Fruit fly (Drosophila melanogaster) whole organism, embryonic: ENCODE results near the gene Bet3.
A peak's percentile ranks its signal among the peaks of the same experiment; 100 is the strongest.

Source experiments
- CG10267 ChIP-seq: fragments of 200-800 bp; sonication (Bioruptor generic); optimal IDR thresholded peaks from 2 replicates; lab custom pipeline; 2018; ENCODE audit warnings: missing biosample characterization, mild to moderate bottlenecking, missing genetic modification characterization, moderate library complexity
- CG10959 ChIP-seq: fragments of 200-800 bp; sonication (Bioruptor generic); IDR thresholded peaks from 2 replicates; pipeline ENCODE4 v1.3.6; 2022; ENCODE audit warnings: missing biosample characterization, missing genetic modification characterization
- CG11085 ChIP-seq: fragments of 200-800 bp; sonication (Bioruptor generic); IDR thresholded peaks from 2 replicates; pipeline ENCODE4 v1.3.6; 2022; ENCODE audit warnings: missing biosample characterization, missing genetic modification characterization
- CG11456 ChIP-seq: fragments of 200-800 bp; sonication (Bioruptor generic); IDR thresholded peaks from 3 replicates; pipeline ENCODE4 v1.3.6; 2022; ENCODE audit warnings: missing biosample characterization, missing genetic modification characterization
- CG14667 ChIP-seq: fragments of 200-800 bp; sonication (Bioruptor generic); IDR thresholded peaks from 2 replicates; pipeline ENCODE4 v1.3.6; 2022; ENCODE audit warnings: missing biosample characterization, missing genetic modification characterization
- CG14710 ChIP-seq: fragments of 200-800 bp; sonication (Bioruptor generic); optimal IDR thresholded peaks from 3 replicates; lab custom pipeline; 2019; ENCODE audit warnings: missing biosample characterization, mild to moderate bottlenecking, missing genetic modification characterization, moderate library complexity
- CG15011 ChIP-seq: fragments of 200-800 bp; sonication (Bioruptor generic); optimal IDR thresholded peaks from 3 replicates; lab custom pipeline; 2018; ENCODE audit warnings: missing biosample characterization, mild to moderate bottlenecking, missing genetic modification characterization
- CG15696 ChIP-seq: fragments of 200-800 bp; sonication (Bioruptor generic); optimal IDR thresholded peaks from 2 replicates; lab custom pipeline; 2019; ENCODE audit warnings: missing biosample characterization, mild to moderate bottlenecking, missing genetic modification characterization, moderate library complexity
- CG1602 ChIP-seq: fragments of 200-800 bp; sonication (Bioruptor generic); optimal IDR thresholded peaks from 3 replicates; lab custom pipeline; 2016; ENCODE audit warnings: missing biosample characterization, missing genetic modification characterization
- CG16815 ChIP-seq: fragments of 200-800 bp; sonication (Bioruptor generic); optimal IDR thresholded peaks from 3 replicates; lab custom pipeline; 2017; ENCODE audit warnings: missing biosample characterization, mild to moderate bottlenecking, missing genetic modification characterization
- CG17328 ChIP-seq: fragments of 200-800 bp; sonication (Bioruptor generic); IDR thresholded peaks from 2 replicates; pipeline ENCODE4 v1.3.6; 2022; ENCODE audit warnings: missing biosample characterization, missing genetic modification characterization
- CG17912 ChIP-seq: fragments of 200-800 bp; sonication (Bioruptor generic); optimal IDR thresholded peaks from 2 replicates; lab custom pipeline; 2018; ENCODE audit warnings: missing biosample characterization, mild to moderate bottlenecking, missing genetic modification characterization
- CG34422 ChIP-seq: fragments of 200-800 bp; sonication (Bioruptor generic); IDR thresholded peaks from 3 replicates; pipeline ENCODE4 v1.3.6; 2022; ENCODE audit warnings: missing biosample characterization, missing genetic modification characterization
- CG4404 ChIP-seq: fragments of 200-800 bp; sonication (Bioruptor generic); IDR thresholded peaks from 2 replicates; pipeline ENCODE4 v1.3.6; 2022; ENCODE audit warnings: missing biosample characterization, missing genetic modification characterization
- CG4820 ChIP-seq: fragments of 200-800 bp; sonication (Bioruptor generic); optimal IDR thresholded peaks from 3 replicates; lab custom pipeline; 2016; ENCODE audit warnings: missing biosample characterization, missing genetic modification characterization
- CG5953 ChIP-seq: fragments of 200-800 bp; sonication (Bioruptor generic); IDR thresholded peaks from 2 replicates; pipeline ENCODE4 v1.3.6; 2022; ENCODE audit warnings: missing biosample characterization, missing genetic modification characterization
- CG9932 ChIP-seq: fragments of 200-800 bp; sonication (Bioruptor generic); IDR thresholded peaks from 2 replicates; pipeline ENCODE4 v1.3.6; 2022; ENCODE audit warnings: missing biosample characterization, missing genetic modification characterization
- Dip3 ChIP-seq: fragments of 200-800 bp; sonication (Bioruptor generic); optimal IDR thresholded peaks from 3 replicates; lab custom pipeline; 2016; ENCODE audit warnings: missing biosample characterization, missing genetic modification characterization
- Fer3 ChIP-seq: fragments of 200-800 bp; sonication (Bioruptor generic); optimal IDR thresholded peaks from 2 replicates; lab custom pipeline; 2018; ENCODE audit warnings: missing biosample characterization, mild to moderate bottlenecking, missing genetic modification characterization, moderate library complexity
- Gsc ChIP-seq: fragments of 200-800 bp; sonication (Bioruptor generic); IDR thresholded peaks from 2 replicates; pipeline ENCODE4 v1.3.6; 2022; ENCODE audit warnings: missing biosample characterization, missing genetic modification characterization
- Hand ChIP-seq: fragments of 200-800 bp; sonication (Bioruptor generic); optimal IDR thresholded peaks from 2 replicates; lab custom pipeline; 2017; ENCODE audit warnings: mild to moderate bottlenecking, missing biosample characterization, missing genetic modification reagents, missing genetic modification characterization
- Lpt ChIP-seq: fragments of >200 bp; optimal IDR thresholded peaks from 2 replicates; lab custom pipeline; 2018; ENCODE audit warnings: missing biosample characterization, missing genetic modification characterization
- Mad ChIP-seq: fragments of 200-800 bp; sonication (Bioruptor generic); optimal IDR thresholded peaks from 2 replicates; lab custom pipeline; 2016; ENCODE audit warnings: missing biosample characterization, missing genetic modification characterization
- Myb ChIP-seq: fragments of 200-800 bp; sonication (Bioruptor generic); optimal IDR thresholded peaks from 2 replicates; lab custom pipeline; 2016; ENCODE audit warnings: missing biosample characterization, missing genetic modification characterization
- NC2β ChIP-seq: fragments of 200-800 bp; sonication (Bioruptor generic); optimal IDR thresholded peaks from 2 replicates; lab custom pipeline; 2016; ENCODE audit warnings: missing biosample characterization, missing genetic modification characterization
- Neu2 ChIP-seq: fragments of 200-800 bp; sonication (Bioruptor generic); optimal IDR thresholded peaks from 3 replicates; lab custom pipeline; 2016; ENCODE audit warnings: missing biosample characterization, missing genetic modification characterization, borderline replicate concordance
- Poxn ChIP-seq: fragments of 200-800 bp; sonication (Bioruptor generic); IDR thresholded peaks from 2 replicates; pipeline ENCODE4 v1.3.6; 2022; ENCODE audit warnings: missing biosample characterization, missing genetic modification characterization
- Xrp1 ChIP-seq: fragments of 200-800 bp; sonication (Bioruptor generic); IDR thresholded peaks from 2 replicates; pipeline ENCODE4 v1.3.6; 2022; ENCODE audit warnings: missing biosample characterization, missing genetic modification characterization
- abd-A ChIP-seq: fragments of 200-800 bp; sonication (Bioruptor generic); optimal IDR thresholded peaks from 3 replicates; lab custom pipeline; 2019; ENCODE audit warnings: missing biosample characterization, mild to moderate bottlenecking, missing genetic modification characterization, moderate library complexity
- cad ChIP-seq: fragments of >200 bp; optimal IDR thresholded peaks from 2 replicates; lab custom pipeline; 2017; ENCODE audit warnings: missing biosample characterization, missing genetic modification characterization
- dpn ChIP-seq, 2 experiments: fragments of 200-800 bp; sonication (Bioruptor generic); optimal IDR thresholded peaks; 3 replicates each; lab custom pipeline; 2016; ENCODE audit warnings: missing biosample characterization in 2 of 2, missing genetic modification characterization in 2 of 2
- esg ChIP-seq: fragments of 200-800 bp; sonication (Bioruptor generic); conservative IDR thresholded peaks from 2 replicates; pipeline ENCODE4 v1.3.6; 2022; ENCODE audit warnings: missing biosample characterization, missing genetic modification characterization
- ewg ChIP-seq: fragments of 200-800 bp; sonication (Bioruptor generic); optimal IDR thresholded peaks from 3 replicates; lab custom pipeline; 2017; ENCODE audit warnings: mild to moderate bottlenecking, missing biosample characterization, missing genetic modification reagents, missing genetic modification characterization
- gfzf ChIP-seq: fragments of 200-800 bp; sonication (Bioruptor generic); optimal IDR thresholded peaks from 2 replicates; lab custom pipeline; 2016; ENCODE audit warnings: missing biosample characterization, mild to moderate bottlenecking, missing genetic modification characterization, moderate library complexity
- gsb-n ChIP-seq: fragments of 200-800 bp; sonication (Bioruptor generic); optimal IDR thresholded peaks from 3 replicates; lab custom pipeline; 2018; ENCODE audit warnings: missing biosample characterization, mild to moderate bottlenecking, missing genetic modification characterization
- ind ChIP-seq: fragments of 200-800 bp; sonication (Bioruptor generic); optimal IDR thresholded peaks from 3 replicates; lab custom pipeline; 2016; ENCODE audit warnings: missing biosample characterization, missing genetic modification characterization
- lov ChIP-seq, 2 experiments: fragments of 200-800 bp in 1 of 2; fragments of >200 bp in 1 of 2; sonication (Bioruptor generic) in 1 of 2; IDR thresholded peaks in 1 of 2; optimal IDR thresholded peaks in 1 of 2; 2 replicates in 1 of 2; 3 replicates in 1 of 2; pipeline versions ENCODE4 v1.3.6 to Lab custom; 2017 to 2022; ENCODE audit warnings: missing biosample characterization in 1 of 2, missing genetic modification characterization in 1 of 2
- maf-S ChIP-seq: fragments of 200-800 bp; sonication (Bioruptor generic); optimal IDR thresholded peaks from 2 replicates; lab custom pipeline; 2016; ENCODE audit warnings: missing biosample characterization, missing genetic modification characterization
- nau ChIP-seq: fragments of 200-800 bp; sonication (Bioruptor generic); optimal IDR thresholded peaks from 3 replicates; lab custom pipeline; 2017; ENCODE audit warnings: missing biosample characterization, mild to moderate bottlenecking, missing genetic modification characterization, missing genetic modification reagents
- nerfin-2 ChIP-seq: fragments of 200-800 bp; sonication (Bioruptor generic); IDR thresholded peaks from 2 replicates; pipeline ENCODE4 v1.3.6; 2022; ENCODE audit warnings: missing biosample characterization, missing genetic modification characterization; ENCODE audit not compliant: partially characterized antibody
- nom ChIP-seq: fragments of 200-800 bp; sonication (Bioruptor generic); optimal IDR thresholded peaks from 2 replicates; lab custom pipeline; 2017; ENCODE audit warnings: missing biosample characterization, missing genetic modification characterization, mild to moderate bottlenecking, moderate library complexity, missing genetic modification reagents
- odd ChIP-seq: fragments of 200-800 bp; sonication (Bioruptor generic); optimal IDR thresholded peaks from 2 replicates; lab custom pipeline; 2017; ENCODE audit warnings: missing biosample characterization, mild to moderate bottlenecking, missing genetic modification characterization
- psq ChIP-seq: fragments of 200-800 bp; sonication (Bioruptor generic); optimal IDR thresholded peaks from 2 replicates; lab custom pipeline; 2017; ENCODE audit warnings: missing biosample characterization, missing genetic modification characterization
- slp2 ChIP-seq: fragments of 200-800 bp; sonication (Bioruptor generic); optimal IDR thresholded peaks from 2 replicates; lab custom pipeline; 2016; ENCODE audit warnings: missing biosample characterization, missing genetic modification characterization
- sna ChIP-seq: fragments of 200-800 bp; sonication (Bioruptor generic); IDR thresholded peaks from 2 replicates; pipeline ENCODE4 v1.3.6; 2022; ENCODE audit warnings: missing biosample characterization, missing genetic modification characterization; ENCODE audit not compliant: partially characterized antibody
- tap ChIP-seq: fragments of 200-800 bp; optimal IDR thresholded peaks from 3 replicates; lab custom pipeline; 2019; ENCODE audit warnings: missing biosample characterization, mild to moderate bottlenecking, missing genetic modification characterization, moderate library complexity
- ttk ChIP-seq: fragments of 200-800 bp; sonication (Bioruptor generic); IDR thresholded peaks from 2 replicates; pipeline ENCODE4 v2.1.2; 2022; ENCODE audit warnings: missing biosample characterization, missing genetic modification characterization
- twi ChIP-seq: fragments of 200-800 bp; optimal IDR thresholded peaks from 2 replicates; lab custom pipeline; 2019; ENCODE audit warnings: missing biosample characterization, mild to moderate bottlenecking, missing genetic modification characterization, moderate library complexity
- usp ChIP-seq: fragments of >200 bp; optimal IDR thresholded peaks from 2 replicates; lab custom pipeline; 2017; ENCODE audit warnings: missing biosample characterization, missing genetic modification characterization
- yki ChIP-seq: fragments of >200 bp; optimal IDR thresholded peaks from 3 replicates; lab custom pipeline; 2018

The Bet3 gene

dm6 chr3L:9461670-9462246 lies 19.7 kb upstream of the Bet3 start (continued):
- TF ChIP-seq CG9932 (GFP tag; lab: Robert Waterston, UW) (peak; percentile 20; the same call in 1 of the 2 replicates), Lpt (GFP tag; lab: Kevin White, UChicago) (no peak), CG4404 (GFP tag; lab: Robert Waterston, UW) (no peak), dpn (GFP tag; optimal IDR thresholded peaks at IDR 0.05; lab: Kevin White, UChicago) (peak in 1 of 2 experiments; percentile 27), Fer3 (peak; percentile 17), CG15011 (GFP tag; lab: Kevin White, UChicago) (no peak), esg (0 out of 2 replicates have a peak, but pooled peaks have one; percentile 28), odd (GFP tag; lab: Kevin White, UChicago) (no peak), Poxn (no peak), gfzf (GFP tag; lab: Kevin White, UChicago) (no peak), CG1602 (GFP tag; lab: Kevin White, UChicago) (no peak), CG16815 (GFP tag; lab: Kevin White, UChicago) (no peak), gsb-n (no peak), nom (GFP tag; lab: Kevin White, UChicago) (no peak), CG4820 (GFP tag; lab: Kevin White, UChicago) (no peak), Gsc (GFP tag; lab: Robert Waterston, UW) (0 out of 2 replicates have a peak, but pooled peaks have one; percentile 27), psq (no peak), slp2 (GFP tag; lab: Kevin White, UChicago) (peak; percentile 12), ttk (GFP tag; lab: Robert Waterston, UW) (0 out of 2 replicates have a peak, but pooled peaks have one; percentile 14), nau (no peak), usp (no peak), nerfin-2 (GFP tag; lab: Robert Waterston, UW) (no peak), ewg (GFP tag; lab: Kevin White, UChicago) (no peak), cad (peak; percentile 100), ind (peak; percentile 49), lov (optimal IDR thresholded peaks at IDR 0.05; lab: Kevin White, UChicago) (no peak), lov (GFP tag; IDR thresholded peaks at IDR 0.05; lab: Robert Waterston, UW) (no peak), Neu2 (GFP tag; lab: Kevin White, UChicago) (peak; percentile 44), CG11085 (no peak), Dip3 (GFP tag; lab: Kevin White, UChicago) (peak; percentile 47), CG14710 (tag; lab: Kevin White, UChicago) (no peak), CG17912 (GFP tag; lab: Kevin White, UChicago) (no peak), abd-A (peak; percentile 76), CG14667 (GFP tag; lab: Robert Waterston, UW) (no peak), CG34422 (GFP tag; lab: Robert Waterston, UW) (peak; percentile 41; the same call in 1 of the 3 replicates), Hand (no peak), sna (GFP tag; lab: Robert Waterston, UW) (no peak), CG10959 (GFP tag; lab: Robert Waterston, UW) (peak; percentile 18; the same call in 1 of the 2 replicates), tap (tag; lab: Kevin White, UChicago) (no peak), CG17328 (GFP tag; lab: Robert Waterston, UW) (peak; percentile 65), CG15696 (no peak), NC2β (GFP tag; lab: Kevin White, UChicago) (peak; percentile 1), Xrp1 (GFP tag; lab: Robert Waterston, UW) (peak; percentile 57; the same call in 1 of the 2 replicates), CG11456 (GFP tag; lab: Robert Waterston, UW) (no peak), Myb (GFP tag; lab: Kevin White, UChicago) (no peak), twi (tag; lab: Kevin White, UChicago) (peak; percentile 11), maf-S (GFP tag; lab: Kevin White, UChicago) (no peak), Mad (GFP tag; lab: Kevin White, UChicago) (no peak), yki (no peak), CG10267 (no peak), CG5953 (GFP tag; lab: Robert Waterston, UW) (peak; percentile 58; the same call in 1 of the 2 replicates)
